Worm (Caenorhabditis elegans) whole organism, L4/young adult: ENCODE data around the gene C54F6.6.

Experiments used
- W03F9.2 ChIP-seq: fragments of 150-350 bp; optimal IDR thresholded peaks from 2 replicates; lab custom pipeline; 2014; ENCODE audit warnings: missing biosample characterization, missing genetic modification characterization
- him-1 ChIP-seq: sonication (generic microtip); optimal IDR thresholded peaks from 2 replicates; lab custom pipeline; 2016; ENCODE audit warnings: missing genotype, missing genetic modification reagents, missing genetic modification characterization, missing compliant biosample characterization

DNA sequence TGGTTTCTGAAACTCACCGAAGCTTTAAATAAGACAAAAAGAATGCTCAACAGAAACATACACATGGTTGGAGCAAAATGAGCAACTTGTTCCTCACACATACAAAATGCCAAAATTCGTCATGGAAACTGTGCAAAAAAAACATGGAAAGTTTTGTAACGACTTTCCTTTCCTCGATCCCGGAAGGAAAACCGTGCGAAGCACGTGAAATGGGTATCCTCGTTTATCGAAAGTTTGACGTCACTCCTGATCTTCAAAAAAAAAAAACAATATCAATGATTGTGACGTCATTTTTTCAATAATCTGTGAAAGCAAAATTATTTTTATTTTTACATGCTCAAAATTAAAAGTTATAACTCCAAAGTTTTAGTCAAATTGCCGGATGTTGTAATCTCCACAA lies 46.8 kb downstream of the C54F6.6 start, which contains the start of gene clec-212:
- TF ChIP-seq him-1 (tag; lab: Kevin White, UChicago): no peak
- TF ChIP-seq W03F9.2 (tag; lab: Kevin White, UChicago): no peak
